Fruit fly (Drosophila melanogaster): ENCODE results near the gene Caper.

- TF ChIP-seq psq (optimal IDR thresholded peaks at IDR 0.05) (no peak), ttk (optimal IDR thresholded peaks at IDR 0.05) (no peak)
Observed at dm6 chr2L:7043039-7043905, 10.8 kb downstream of the Caper start.
